In genomic region chrX:2469843-2470442, dm6 we compare ENCODE assay signal across 1 fruit fly cellular context.
TF ChIP-seq lines count a peak whose summit lies in the region.

TSS of gene boi (minus strand) at chrX:2470043.

TF ChIP-seq in whole organism, embryonic, 481 proteins besides CTCF, POLR2A, EP300 and RAD21 (continued from another document):
- no peak for TF ChIP-seq pfk (GFP tag; optimal IDR thresholded peaks at IDR 0.05; lab: Kevin White, UChicago)
- TF ChIP-seq bcd (GFP tag; optimal IDR thresholded peaks at IDR 0.05; lab: Kevin White, UChicago), result no peak
- no peak for TF ChIP-seq cwo (GFP tag; optimal IDR thresholded peaks at IDR 0.05; lab: Kevin White, UChicago)
- no peak for TF ChIP-seq CG8281 (tag; optimal IDR thresholded peaks at IDR 0.05; lab: Kevin White, UChicago)
- no peak for TF ChIP-seq Dek (tag; optimal IDR thresholded peaks at IDR 0.05; lab: Kevin White, UChicago)
- TF ChIP-seq CG9215 (GFP tag; IDR thresholded peaks at IDR 0.05; lab: Robert Waterston, UW), result no peak
- no peak for TF ChIP-seq CG8359 (GFP tag; optimal IDR thresholded peaks at IDR 0.05; lab: Kevin White, UChicago; ENCODE audit: borderline replicate concordance)
- TF ChIP-seq CG13424 (tag; optimal IDR thresholded peaks at IDR 0.05; lab: Kevin White, UChicago), result no peak
- TF ChIP-seq CG7271 (tag; optimal IDR thresholded peaks at IDR 0.05; lab: Kevin White, UChicago), result peak; percentile 47
- no peak for TF ChIP-seq CHES-1-like (GFP tag; optimal IDR thresholded peaks at IDR 0.05; lab: Kevin White, UChicago)
- TF ChIP-seq Ets65A (GFP tag; lab: Kevin White, UChicago), result no peak
- no peak for TF ChIP-seq NfI (GFP tag; optimal IDR thresholded peaks at IDR 0.05; lab: Kevin White, UChicago)
- TF ChIP-seq CG8478 (optimal IDR thresholded peaks at IDR 0.05; lab: Kevin White, UChicago), result no peak
- 0 out of 2 replicates have a peak, but pooled peaks have one; percentile 27 for TF ChIP-seq Scr (GFP tag; IDR thresholded peaks at IDR 0.05; lab: Robert Waterston, UW; ENCODE audit: partially characterized antibody)
- TF ChIP-seq ATbp (GFP tag; optimal IDR thresholded peaks at IDR 0.05; lab: Kevin White, UChicago), result no peak
- TF ChIP-seq abd-A (tag; optimal IDR thresholded peaks at IDR 0.05; lab: Kevin White, UChicago), result no peak
- TF ChIP-seq Elba2 (GFP tag; optimal IDR thresholded peaks at IDR 0.05; lab: Kevin White, UChicago), result no peak
- TF ChIP-seq CG2120 (GFP tag; optimal IDR thresholded peaks at IDR 0.05; lab: Kevin White, UChicago), result no peak
- TF ChIP-seq tap (tag; optimal IDR thresholded peaks at IDR 0.05; lab: Kevin White, UChicago), result no peak
- peak; percentile 22 for TF ChIP-seq CG12219 (GFP tag; optimal IDR thresholded peaks at IDR 0.05; lab: Kevin White, UChicago)
- TF ChIP-seq CG9437 (GFP tag; optimal IDR thresholded peaks at IDR 0.05; lab: Kevin White, UChicago), result peak; percentile 97
- no peak for TF ChIP-seq CG8290 (GFP tag; optimal IDR thresholded peaks at IDR 0.05; lab: Kevin White, UChicago)
- peak in 1 of 2 experiments; percentile 25 for TF ChIP-seq CG8290 (tag; optimal IDR thresholded peaks at IDR 0.05; lab: Kevin White, UChicago)
- TF ChIP-seq pum (GFP tag; optimal IDR thresholded peaks at IDR 0.05; lab: Kevin White, UChicago), result no peak
- no peak for TF ChIP-seq tin (GFP tag; optimal IDR thresholded peaks at IDR 0.05; lab: Kevin White, UChicago)
- TF ChIP-seq ftz-f1 (GFP tag; optimal IDR thresholded peaks at IDR 0.05; lab: Kevin White, UChicago), result peak; percentile 49
- no peak for TF ChIP-seq jumu (GFP tag; optimal IDR thresholded peaks at IDR 0.05; lab: Kevin White, UChicago)
- no peak for TF ChIP-seq crol (GFP tag; IDR thresholded peaks at IDR 0.05; lab: Robert Waterston, UW)
- no peak for TF ChIP-seq NFAT (GFP tag; IDR thresholded peaks at IDR 0.05; lab: Robert Waterston, UW)
- no peak for TF ChIP-seq CG1647 (GFP tag; optimal IDR thresholded peaks at IDR 0.05; lab: Kevin White, UChicago)
- no peak for TF ChIP-seq dysf (GFP tag; IDR thresholded peaks at IDR 0.05; lab: Robert Waterston, UW)
- TF ChIP-seq CG13775 (GFP tag; optimal IDR thresholded peaks at IDR 0.05; lab: Kevin White, UChicago), result no peak
- TF ChIP-seq cato (GFP tag; optimal IDR thresholded peaks at IDR 0.05; lab: Kevin White, UChicago; ENCODE audit: borderline replicate concordance), result no peak
- no peak for TF ChIP-seq CG4730 (GFP tag; IDR thresholded peaks at IDR 0.05; lab: Robert Waterston, UW)
- no peak for TF ChIP-seq CG3995 (GFP tag; optimal IDR thresholded peaks at IDR 0.05; lab: Kevin White, UChicago)
- TF ChIP-seq Abd-B (GFP tag; optimal IDR thresholded peaks at IDR 0.05; lab: Kevin White, UChicago), result no peak
- TF ChIP-seq ab (GFP tag; optimal IDR thresholded peaks at IDR 0.05; lab: Kevin White, UChicago), result no peak
- TF ChIP-seq ems (GFP tag; optimal IDR thresholded peaks at IDR 0.05; lab: Kevin White, UChicago), result no peak
- no peak for TF ChIP-seq usp (GFP tag; optimal IDR thresholded peaks at IDR 0.05; lab: Kevin White, UChicago)
- no peak for TF ChIP-seq Atf3 (GFP tag; optimal IDR thresholded peaks at IDR 0.05; lab: Kevin White, UChicago)
- no peak for TF ChIP-seq Dp (GFP tag; optimal IDR thresholded peaks at IDR 0.05; lab: Kevin White, UChicago)
- no peak for TF ChIP-seq CG14710 (tag; optimal IDR thresholded peaks at IDR 0.05; lab: Kevin White, UChicago)
- TF ChIP-seq CG3726 (GFP tag; IDR thresholded peaks at IDR 0.05; lab: Robert Waterston, UW), result no peak
- TF ChIP-seq unpg (GFP tag; optimal IDR thresholded peaks at IDR 0.05; lab: Kevin White, UChicago), result no peak
- no peak for TF ChIP-seq CG1024 (GFP tag; IDR thresholded peaks at IDR 0.05; lab: Robert Waterston, UW)
- no peak for TF ChIP-seq dimm (GFP tag; IDR thresholded peaks at IDR 0.05; lab: Robert Waterston, UW)
- no peak for TF ChIP-seq CG15269 (tag; optimal IDR thresholded peaks at IDR 0.05; lab: Kevin White, UChicago)
- no peak for TF ChIP-seq her (GFP tag; optimal IDR thresholded peaks at IDR 0.05; lab: Kevin White, UChicago)
- no peak for TF ChIP-seq CG18476 (GFP tag; optimal IDR thresholded peaks at IDR 0.05; lab: Kevin White, UChicago)
- no peak for TF ChIP-seq repo (GFP tag; optimal IDR thresholded peaks at IDR 0.05; lab: Kevin White, UChicago)
- no peak for TF ChIP-seq tx (GFP tag; optimal IDR thresholded peaks at IDR 0.05; lab: Kevin White, UChicago)
- TF ChIP-seq hbn (GFP tag; IDR thresholded peaks at IDR 0.05; lab: Robert Waterston, UW; ENCODE audit: partially characterized antibody), result no peak
TF ChIP-seq in whole organism, embryonic: peak in this region for 69.
